Fruit fly (Drosophila melanogaster): ENCODE results near the gene gish.

gish gene

dm6 chr3R:16248500-16249025 is 23.7 kb upstream of the gish start:
- no peak for TF ChIP-seq noc (tag; optimal IDR thresholded peaks at IDR 0.05)

- no peak for TF ChIP-seq noc (tag; optimal IDR thresholded peaks at IDR 0.05)
These were observed 22.8 kb upstream of the gish start for dm6 chr3R:16249510-16249828.

- TF ChIP-seq noc (tag; optimal IDR thresholded peaks at IDR 0.05) = peak; percentile 78
These were observed 22.1 kb upstream of the gish start for dm6 chr3R:16249829-16250814.

- TF ChIP-seq noc (tag; optimal IDR thresholded peaks at IDR 0.05) = no peak
These were observed 20.9 kb upstream of the gish start for dm6 chr3R:16251270-16251925.

dm6 chr3R:16251926-16252287 is 20.3 kb upstream of the gish start:
- TF ChIP-seq noc (tag; optimal IDR thresholded peaks at IDR 0.05) = no peak

dm6 chr3R:16252898-16253412 is 19.3 kb upstream of the gish start:
- no peak for TF ChIP-seq noc (tag; optimal IDR thresholded peaks at IDR 0.05)

- TF ChIP-seq noc (tag; optimal IDR thresholded peaks at IDR 0.05) = peak; percentile 83
These were observed 18.8 kb upstream of the gish start for dm6 chr3R:16253427-16253883.

- TF ChIP-seq noc (tag; optimal IDR thresholded peaks at IDR 0.05) = no peak
These were observed 18.3 kb upstream of the gish start for dm6 chr3R:16253974-16254408.

- TF ChIP-seq noc (tag; optimal IDR thresholded peaks at IDR 0.05) = no peak
These were observed 17.3 kb upstream of the gish start for dm6 chr3R:16254616-16255601.

dm6 chr3R:16256135-16256534 is 16.1 kb upstream of the gish start:
- TF ChIP-seq noc (tag; optimal IDR thresholded peaks at IDR 0.05) = no peak

dm6 chr3R:16257346-16257745 is 14.9 kb upstream of the gish start:
- no peak for TF ChIP-seq noc (tag; optimal IDR thresholded peaks at IDR 0.05)

dm6 chr3R:16260385-16261169 is 11.7 kb upstream of the gish start:
- TF ChIP-seq noc (tag; optimal IDR thresholded peaks at IDR 0.05) = no peak

dm6 chr3R:16263522-16264305 is 8.5 kb upstream of the gish start, which contains the start of the genes bor and asun:
Gene bor (minus strand): TSS chr3R:16264115.
Gene asun (plus strand): TSS chr3R:16264271.
- TF ChIP-seq noc (tag; optimal IDR thresholded peaks at IDR 0.05) = no peak

- no peak for TF ChIP-seq noc (tag; optimal IDR thresholded peaks at IDR 0.05)
These were observed 5.5 kb upstream of the gish start, which contains the start of gene Mst89B for dm6 chr3R:16266712-16267111. Gene Mst89B (plus strand): TSS chr3R:16267012.

Measured in whole organism, larva.